Worm (Caenorhabditis elegans): Measurements from ENCODE around the gene F21C10.3.

ce11 chrV:9095613-9096317 is 32.1 kb upstream of the F21C10.3 start, which contains the start of gene F21C10.10:
- peak; percentile 9 for TF ChIP-seq unc-130 (tag; optimal IDR thresholded peaks at IDR 0.05)
- TF ChIP-seq skn-1 (tag; optimal IDR thresholded peaks at IDR 0.05): peak; percentile 77

Data from whole organism, L1 larva.